Fruit fly (Drosophila melanogaster): ENCODE measurements around the gene pst.

dm6 chr3L:7326676-7327075, 33.4 kb downstream of the pst start:
- TF ChIP-seq CG8478 (optimal IDR thresholded peaks at IDR 0.05): no peak
- TF ChIP-seq CTCF (optimal IDR thresholded peaks at IDR 0.05): no peak

Data from S2 (cell line).